Worm (Caenorhabditis elegans): ENCODE results near the gene cyp-34A5.

The cyp-34A5 gene

ce11 chrV:3970410-3970809, 12.9 kb upstream of the cyp-34A5 start, which contains the start of gene cyp-34A9:
Gene cyp-34A9, minus strand, starts transcription at chrV:3970540.
- no peak for TF ChIP-seq gei-17 (GFP tag; optimal IDR thresholded peaks at IDR 0.05)
- no peak for TF ChIP-seq ZK185.1 (tag; optimal IDR thresholded peaks at IDR 0.05; ENCODE audit: poor library complexity, severe bottlenecking)
- no peak for TF ChIP-seq egl-18 (GFP tag; IDR thresholded peaks at IDR 0.05)
- peak; percentile 42 for TF ChIP-seq nhr-80 (tag; optimal IDR thresholded peaks at IDR 0.05)
- no peak for TF ChIP-seq madf-10 (tag; optimal IDR thresholded peaks at IDR 0.05)
- no peak for TF ChIP-seq nfya-2 (GFP tag; IDR thresholded peaks at IDR 0.05)

ce11 chrV:3969664-3970063, 12.2 kb upstream of the cyp-34A5 start:
- TF ChIP-seq unc-62 (GFP tag; optimal IDR thresholded peaks at IDR 0.05) = peak; percentile 50
- no peak for TF ChIP-seq F39B2.1 (GFP tag; IDR thresholded peaks at IDR 0.05)

ce11 chrV:3968929-3969328, 11.4 kb upstream of the cyp-34A5 start:
- TF ChIP-seq egl-44 (GFP tag; IDR thresholded peaks at IDR 0.05) (no peak), F10E7.11 (tag; optimal IDR thresholded peaks at IDR 0.05) (no peak), lin-35 (GFP tag; optimal IDR thresholded peaks at IDR 0.05) (no peak), egrh-3 (GFP tag; IDR thresholded peaks at IDR 0.05) (no peak), repo-1 (tag; optimal IDR thresholded peaks at IDR 0.05) (no peak), madf-3 (GFP tag; IDR thresholded peaks at IDR 0.05) (no peak)

ce11 chrV:3967762-3968161, 10.3 kb upstream of the cyp-34A5 start, which contains the start of gene cyp-34A8:
Gene cyp-34A8, minus strand, starts transcription at chrV:3967823.
- TF ChIP-seq nhr-80 (tag; optimal IDR thresholded peaks at IDR 0.05) = peak; percentile 20
- no peak for TF ChIP-seq F57C9.4 (tag; optimal IDR thresholded peaks at IDR 0.05)
- TF ChIP-seq egrh-3 (GFP tag; IDR thresholded peaks at IDR 0.05) = no peak

- TF ChIP-seq Y67H2A.10 (GFP tag; conservative IDR thresholded peaks at IDR 0.05) (no peak), athp-1 (tag; optimal IDR thresholded peaks at IDR 0.05) (no peak), madf-10 (tag; optimal IDR thresholded peaks at IDR 0.05) (no peak), aptf-3 (GFP tag; IDR thresholded peaks at IDR 0.05) (no peak), unc-62 (GFP tag; optimal IDR thresholded peaks at IDR 0.05) (no peak), F23B12.7 (tag; optimal IDR thresholded peaks at IDR 0.05; ENCODE audit: insufficient read depth) (no peak), F39B2.1 (GFP tag; IDR thresholded peaks at IDR 0.05) (no peak), B0261.1 (tag; optimal IDR thresholded peaks at IDR 0.05) (no peak), gei-17 (GFP tag; optimal IDR thresholded peaks at IDR 0.05) (no peak), bed-2 (GFP tag; IDR thresholded peaks at IDR 0.05) (no peak)
Measured at ce11 chrV:3963715-3964114, 6.2 kb upstream of the cyp-34A5 start, which contains the start of gene cyp-34A7. Gene cyp-34A7, minus strand, starts transcription at chrV:3963815.

- TF ChIP-seq ccch-3 (GFP tag; optimal IDR thresholded peaks at IDR 0.05) = no peak
- no peak for TF ChIP-seq C06A6.2 (GFP tag; conservative IDR thresholded peaks at IDR 0.05)
- TF ChIP-seq nhr-80 (tag; optimal IDR thresholded peaks at IDR 0.05) = no peak
- no peak for TF ChIP-seq zfh-2 (GFP tag; conservative IDR thresholded peaks at IDR 0.05)
- TF ChIP-seq lin-35 (GFP tag; optimal IDR thresholded peaks at IDR 0.05) = no peak
Measured at ce11 chrV:3961235-3961634, 3.7 kb upstream of the cyp-34A5 start, which contains the start of gene cyp-34A6. Gene cyp-34A6, minus strand, starts transcription at chrV:3961335.

- TF ChIP-seq C06A6.2 (GFP tag; conservative IDR thresholded peaks at IDR 0.05) (no peak), B0261.1 (tag; optimal IDR thresholded peaks at IDR 0.05) (no peak), Y53F4B.3 (GFP tag; IDR thresholded peaks at IDR 0.05) (no peak)
Measured at ce11 chrV:3953739-3954138, 3.8 kb downstream of the cyp-34A5 start, which contains the start of gene str-247. Gene str-247, plus strand, starts transcription at chrV:3954039.

- TF ChIP-seq nhr-120 (GFP tag; IDR thresholded peaks at IDR 0.05) (no peak), ztf-18 (tag; optimal IDR thresholded peaks at IDR 0.05) (no peak), ceh-91 (GFP tag; IDR thresholded peaks at IDR 0.05) (no peak), Y56A3A.18 (GFP tag; IDR thresholded peaks at IDR 0.05) (no peak), cebp-2 (GFP tag; IDR thresholded peaks at IDR 0.05) (no peak), nhr-80 (tag; optimal IDR thresholded peaks at IDR 0.05) (no peak), rec-8 (tag; optimal IDR thresholded peaks at IDR 0.05) (no peak), tlf-1 (GFP tag; optimal IDR thresholded peaks at IDR 0.05) (no peak), ama-1 (optimal IDR thresholded peaks at IDR 0.05) (no peak), ama-1 (GFP tag; optimal IDR thresholded peaks at IDR 0.05) (no peak), D2030.7 (GFP tag; IDR thresholded peaks at IDR 0.05) (no peak), atf-7 (tag; optimal IDR thresholded peaks at IDR 0.05) (no peak), madf-6 (GFP tag; IDR thresholded peaks at IDR 0.05) (no peak)
Measured at ce11 chrV:3949723-3950122, 7.8 kb downstream of the cyp-34A5 start, which contains the start of gene dach-1. Gene dach-1, plus strand, starts transcription at chrV:3950023.
